Worm (Caenorhabditis elegans): ENCODE results near the gene F54F7.9.

The F54F7.9 gene

ce11 chrX:11879871-11880270 is 31.4 kb upstream of the F54F7.9 start, which contains the start of the genes Y62H9A.3 and Y62H9A.4:
Y62H9A.3 (minus strand) TSS chrX:11879971.
Y62H9A.4 (plus strand) TSS chrX:11880126.
- TF ChIP-seq sma-3 (GFP tag; optimal IDR thresholded peaks at IDR 0.05) (no peak), ceh-16 (tag; optimal IDR thresholded peaks at IDR 0.05) (no peak), nhr-21 (tag; optimal IDR thresholded peaks at IDR 0.05) (no peak), elt-1 (tag; optimal IDR thresholded peaks at IDR 0.05) (no peak), mdl-1 (tag; optimal IDR thresholded peaks at IDR 0.05) (no peak), fos-1 (tag; optimal IDR thresholded peaks at IDR 0.05) (no peak), ama-1 (optimal IDR thresholded peaks at IDR 0.05) (no peak), C34F6.9 (tag; optimal IDR thresholded peaks at IDR 0.05) (no peak), F13H6.1 (tag; optimal IDR thresholded peaks at IDR 0.05) (no peak), ztf-11 (tag; optimal IDR thresholded peaks at IDR 0.05) (no peak), gmeb-1 (tag; optimal IDR thresholded peaks at IDR 0.05) (no peak), nhr-25 (tag; optimal IDR thresholded peaks at IDR 0.05) (no peak), peb-1 (tag; optimal IDR thresholded peaks at IDR 0.05) (no peak), skn-1 (tag; optimal IDR thresholded peaks at IDR 0.05) (no peak)

- TF ChIP-seq ceh-82 (tag; optimal IDR thresholded peaks at IDR 0.05) (no peak), zag-1 (tag; optimal IDR thresholded peaks at IDR 0.05) (no peak), lin-39 (tag; optimal IDR thresholded peaks at IDR 0.05) (no peak)
Observed at ce11 chrX:11878109-11878508, 29.6 kb upstream of the F54F7.9 start, which contains the start of gene Y62H9A.2. Y62H9A.2 (minus strand) TSS chrX:11878209.

- TF ChIP-seq mdl-1 (tag; optimal IDR thresholded peaks at IDR 0.05): no peak
- TF ChIP-seq sma-9 (GFP tag; optimal IDR thresholded peaks at IDR 0.05): no peak
- no peak for TF ChIP-seq sma-9 (tag; optimal IDR thresholded peaks at IDR 0.05)
- no peak for TF ChIP-seq egl-27 (tag; optimal IDR thresholded peaks at IDR 0.05)
- TF ChIP-seq lin-11 (tag; optimal IDR thresholded peaks at IDR 0.05): no peak
- TF ChIP-seq sem-4 (tag; optimal IDR thresholded peaks at IDR 0.05): no peak
- no peak for TF ChIP-seq nhr-10 (tag; optimal IDR thresholded peaks at IDR 0.05)
- TF ChIP-seq F13H6.1 (tag; optimal IDR thresholded peaks at IDR 0.05): no peak
- no peak for TF ChIP-seq ceh-16 (tag; optimal IDR thresholded peaks at IDR 0.05)
- TF ChIP-seq unc-39 (tag; optimal IDR thresholded peaks at IDR 0.05): no peak
- TF ChIP-seq sma-3 (GFP tag; optimal IDR thresholded peaks at IDR 0.05): no peak
- TF ChIP-seq nhr-129 (tag; optimal IDR thresholded peaks at IDR 0.05): no peak
- no peak for TF ChIP-seq ztf-11 (tag; optimal IDR thresholded peaks at IDR 0.05)
- no peak for TF ChIP-seq ZK546.5 (tag; optimal IDR thresholded peaks at IDR 0.05)
- no peak for TF ChIP-seq dmd-4 (tag; optimal IDR thresholded peaks at IDR 0.05)
- TF ChIP-seq ztf-1 (GFP tag; conservative IDR thresholded peaks at IDR 0.05): no peak
- no peak for TF ChIP-seq lin-13 (GFP tag; optimal IDR thresholded peaks at IDR 0.05)
- no peak for TF ChIP-seq nhr-237 (tag; optimal IDR thresholded peaks at IDR 0.05)
Observed at ce11 chrX:11875260-11875659, 26.7 kb upstream of the F54F7.9 start, which contains the start of gene Y62H9A.1. Y62H9A.1 (plus strand) TSS chrX:11875541.

ce11 chrX:11872210-11872609 is 23.7 kb upstream of the F54F7.9 start:
- TF ChIP-seq fos-1 (tag; optimal IDR thresholded peaks at IDR 0.05) (no peak), F13H6.1 (tag; optimal IDR thresholded peaks at IDR 0.05) (no peak), nhr-6 (tag; optimal IDR thresholded peaks at IDR 0.05) (no peak), ztf-4 (tag; optimal IDR thresholded peaks at IDR 0.05) (no peak), sma-9 (GFP tag; optimal IDR thresholded peaks at IDR 0.05) (no peak), sma-9 (tag; optimal IDR thresholded peaks at IDR 0.05) (no peak), lin-39 (tag; optimal IDR thresholded peaks at IDR 0.05) (no peak), ztf-11 (tag; optimal IDR thresholded peaks at IDR 0.05) (no peak), elt-1 (tag; optimal IDR thresholded peaks at IDR 0.05) (no peak), ceh-82 (tag; optimal IDR thresholded peaks at IDR 0.05) (no peak), ama-1 (optimal IDR thresholded peaks at IDR 0.05) (no peak), zag-1 (tag; optimal IDR thresholded peaks at IDR 0.05) (no peak), gmeb-1 (tag; optimal IDR thresholded peaks at IDR 0.05) (no peak), ztf-1 (GFP tag; conservative IDR thresholded peaks at IDR 0.05) (no peak), aly-2 (tag; optimal IDR thresholded peaks at IDR 0.05) (no peak), nhr-25 (tag; optimal IDR thresholded peaks at IDR 0.05) (no peak), crh-2 (tag; optimal IDR thresholded peaks at IDR 0.05) (no peak), dmd-4 (tag; optimal IDR thresholded peaks at IDR 0.05) (no peak), lin-11 (tag; optimal IDR thresholded peaks at IDR 0.05) (no peak), ZK546.5 (tag; optimal IDR thresholded peaks at IDR 0.05) (no peak)

ce11 chrX:11870393-11870792 is 21.9 kb upstream of the F54F7.9 start:
- no peak for TF ChIP-seq unc-39 (tag; optimal IDR thresholded peaks at IDR 0.05)
- no peak for TF ChIP-seq F13H6.1 (tag; optimal IDR thresholded peaks at IDR 0.05)
- no peak for TF ChIP-seq zag-1 (tag; optimal IDR thresholded peaks at IDR 0.05)

All from whole organism, L2 larva.